Worm (Caenorhabditis elegans): Measurements from ENCODE around the gene C34B4.3.
A peak's percentile ranks its signal among the peaks of the same experiment; 100 is the strongest.

ce11 chrV:13088485-13088884, 17.5 kb upstream of the C34B4.3 start:
- TF ChIP-seq flt-1 (GFP tag; IDR thresholded peaks at IDR 0.05), result no peak
- TF ChIP-seq med-1 (GFP tag; optimal IDR thresholded peaks at IDR 0.05; ENCODE audit: insufficient read depth), result no peak
- no peak for TF ChIP-seq T22C8.4 (GFP tag; IDR thresholded peaks at IDR 0.05)
- no peak for TF ChIP-seq ref-1 (GFP tag; conservative IDR thresholded peaks at IDR 0.05)
- TF ChIP-seq cog-1 (tag; optimal IDR thresholded peaks at IDR 0.05), result no peak
- no peak for TF ChIP-seq tab-1 (GFP tag; IDR thresholded peaks at IDR 0.05)
- no peak for TF ChIP-seq klf-2 (GFP tag; conservative IDR thresholded peaks at IDR 0.05)
- TF ChIP-seq ztf-29 (GFP tag; IDR thresholded peaks at IDR 0.05), result no peak
- TF ChIP-seq ztf-23 (GFP tag; IDR thresholded peaks at IDR 0.05), result 0 out of 2 replicates have a peak, but pooled peaks have one; percentile 18

All from whole organism, midembryonic.